Fruit fly (Drosophila melanogaster) whole organism, prepupa: ENCODE data around the gene CG15506.

Experiments
- CG10631 ChIP-seq: fragments of 200-800 bp; sonication (Bioruptor generic); optimal IDR thresholded peaks from 2 replicates; lab custom pipeline; 2016; ENCODE audit warnings: missing biosample characterization, missing genetic modification characterization
- CG11762 ChIP-seq: fragments of 200-800 bp; sonication (Bioruptor generic); optimal IDR thresholded peaks from 3 replicates; lab custom pipeline; 2016; ENCODE audit warnings: missing biosample characterization, missing genetic modification characterization; ENCODE audit not compliant: insufficient read depth
- CG15336 ChIP-seq: fragments of 200-800 bp; sonication (Bioruptor generic); IDR thresholded peaks from 2 replicates; pipeline ENCODE4 v1.3.6; 2022; ENCODE audit warnings: missing biosample characterization, missing genetic modification characterization
- CG1621 ChIP-seq: fragments of 200-800 bp; sonication (Bioruptor generic); optimal IDR thresholded peaks from 3 replicates; lab custom pipeline; 2018; ENCODE audit warnings: missing biosample characterization, mild to moderate bottlenecking, missing genetic modification characterization
- CG16779 ChIP-seq: fragments of 200-800 bp; sonication (Bioruptor generic); optimal IDR thresholded peaks from 3 replicates; lab custom pipeline; 2017; ENCODE audit warnings: missing biosample characterization, mild to moderate bottlenecking, missing genetic modification characterization
- CG3032 ChIP-seq: fragments of 200-800 bp; optimal IDR thresholded peaks from 2 replicates; lab custom pipeline; 2019; ENCODE audit warnings: missing biosample characterization, mild to moderate bottlenecking, missing genetic modification characterization, moderate library complexity
- CG4318 ChIP-seq: fragments of 200-800 bp; sonication (Bioruptor generic); optimal IDR thresholded peaks from 3 replicates; lab custom pipeline; 2017; ENCODE audit warnings: missing biosample characterization, mild to moderate bottlenecking, missing genetic modification characterization
- CG6276 ChIP-seq: fragments of 200-800 bp; sonication (Bioruptor generic); optimal IDR thresholded peaks from 2 replicates; lab custom pipeline; 2017; ENCODE audit warnings: missing biosample characterization, mild to moderate bottlenecking, missing genetic modification characterization
- CG6854 ChIP-seq: fragments of 200-800 bp; sonication (Bioruptor generic); optimal IDR thresholded peaks from 2 replicates; lab custom pipeline; 2017; ENCODE audit warnings: missing biosample characterization, mild to moderate bottlenecking, missing genetic modification characterization
- CG7368 ChIP-seq: fragments of 200-800 bp; sonication (Bioruptor generic); optimal IDR thresholded peaks from 3 replicates; lab custom pipeline; 2016; ENCODE audit warnings: missing biosample characterization, missing genetic modification characterization
- CG8119 ChIP-seq: fragments of 200-800 bp; sonication (Bioruptor generic); IDR thresholded peaks from 3 replicates; pipeline ENCODE4 v1.3.6; 2022; ENCODE audit warnings: missing biosample characterization, missing genetic modification characterization
- CG8319 ChIP-seq: fragments of 200-800 bp; sonication (Bioruptor generic); optimal IDR thresholded peaks from 3 replicates; lab custom pipeline; 2016; ENCODE audit warnings: missing biosample characterization, missing genetic modification characterization
- CG9139 ChIP-seq: fragments of 200-800 bp; sonication (Bioruptor generic); optimal IDR thresholded peaks from 3 replicates; lab custom pipeline; 2017; ENCODE audit warnings: missing biosample characterization, mild to moderate bottlenecking, missing genetic modification characterization
- Eip75B ChIP-seq: fragments of 200-800 bp; sonication (Bioruptor generic); optimal IDR thresholded peaks from 3 replicates; lab custom pipeline; 2016; ENCODE audit warnings: missing biosample characterization, missing genetic modification characterization
- Eip78C ChIP-seq: fragments of 200-800 bp; sonication (Bioruptor generic); peaks from one replicate; lab custom pipeline; 2016; ENCODE audit warnings: missing biosample characterization, missing genetic modification characterization
- Ets96B ChIP-seq: fragments of 200-800 bp; optimal IDR thresholded peaks from 2 replicates; lab custom pipeline; 2019; ENCODE audit warnings: missing biosample characterization, mild to moderate bottlenecking, missing genetic modification characterization, moderate library complexity
- Hr39 ChIP-seq: fragments of 200-800 bp; sonication (Bioruptor generic); optimal IDR thresholded peaks from 2 replicates; lab custom pipeline; 2016; ENCODE audit warnings: missing biosample characterization, missing genetic modification characterization
- Lpt ChIP-seq: fragments of 200-800 bp; sonication (Bioruptor generic); optimal IDR thresholded peaks from 3 replicates; lab custom pipeline; 2016; ENCODE audit warnings: missing biosample characterization, missing genetic modification characterization
- Met ChIP-seq: fragments of 200-800 bp; sonication (Bioruptor generic); optimal IDR thresholded peaks from 3 replicates; lab custom pipeline; 2016; ENCODE audit warnings: missing biosample characterization, missing genetic modification characterization
- OdsH ChIP-seq: fragments of 200-800 bp; sonication (Bioruptor generic); optimal IDR thresholded peaks from 3 replicates; lab custom pipeline; 2016; ENCODE audit warnings: missing biosample characterization, missing genetic modification characterization
- Smox ChIP-seq: fragments of 200-800 bp; sonication (Bioruptor generic); optimal IDR thresholded peaks from 3 replicates; lab custom pipeline; 2016; ENCODE audit warnings: missing biosample characterization, missing genetic modification characterization
- Sox102F ChIP-seq: fragments of 200-800 bp; sonication (Bioruptor generic); optimal IDR thresholded peaks from 2 replicates; lab custom pipeline; 2016; ENCODE audit warnings: missing biosample characterization, mild to moderate bottlenecking, missing genetic modification characterization
- Sox14 ChIP-seq: fragments of 200-800 bp; sonication (Bioruptor generic); optimal IDR thresholded peaks from 3 replicates; lab custom pipeline; 2016; ENCODE audit warnings: missing biosample characterization, missing genetic modification characterization
- Sox15 ChIP-seq: fragments of 200-800 bp; sonication (Bioruptor generic); optimal IDR thresholded peaks from 3 replicates; lab custom pipeline; 2016; ENCODE audit warnings: missing biosample characterization, missing genetic modification characterization
- achi ChIP-seq: fragments of 200-800 bp; sonication (Bioruptor generic); optimal IDR thresholded peaks from 3 replicates; lab custom pipeline; 2016; ENCODE audit warnings: missing biosample characterization, missing genetic modification characterization
- dsx ChIP-seq: fragments of 200-800 bp; optimal IDR thresholded peaks from 3 replicates; lab custom pipeline; 2019; ENCODE audit warnings: missing biosample characterization, mild to moderate bottlenecking, missing genetic modification characterization, moderate library complexity; ENCODE audit not compliant: poor library complexity, severe bottlenecking
- eg ChIP-seq: fragments of 200-800 bp; sonication (Bioruptor generic); IDR thresholded peaks from 3 replicates; pipeline ENCODE4 v1.3.6; 2022; ENCODE audit warnings: missing biosample characterization, missing genetic modification characterization
- esn ChIP-seq: fragments of 200-800 bp; sonication (Bioruptor generic); optimal IDR thresholded peaks from 2 replicates; lab custom pipeline; 2016; ENCODE audit warnings: missing biosample characterization, mild to moderate bottlenecking, missing genetic modification characterization, moderate library complexity
- fd59A ChIP-seq: fragments of 200-800 bp; sonication (Bioruptor generic); optimal IDR thresholded peaks from 2 replicates; lab custom pipeline; 2017; ENCODE audit warnings: missing biosample characterization, mild to moderate bottlenecking, missing genetic modification characterization, missing genetic modification reagents
- fd85E ChIP-seq: fragments of 200-800 bp; sonication (Bioruptor generic); optimal IDR thresholded peaks from 3 replicates; lab custom pipeline; 2016; ENCODE audit warnings: missing biosample characterization, missing genetic modification characterization
- fkh ChIP-seq: fragments of 200-800 bp; sonication (Bioruptor generic); optimal IDR thresholded peaks from 3 replicates; lab custom pipeline; 2017; ENCODE audit warnings: missing biosample characterization, mild to moderate bottlenecking, missing genetic modification characterization, moderate library complexity
- lz ChIP-seq: fragments of 200-800 bp; sonication (Bioruptor generic); optimal IDR thresholded peaks from 3 replicates; lab custom pipeline; 2016; ENCODE audit warnings: missing biosample characterization, missing genetic modification characterization
- net ChIP-seq: fragments of 200-800 bp; sonication (Bioruptor generic); optimal IDR thresholded peaks from 3 replicates; lab custom pipeline; 2016; ENCODE audit warnings: missing biosample characterization, missing genetic modification characterization
- pdm3 ChIP-seq: fragments of 200-800 bp; sonication (Bioruptor generic); optimal IDR thresholded peaks from 3 replicates; lab custom pipeline; 2016; ENCODE audit warnings: missing biosample characterization, missing genetic modification characterization
- ss ChIP-seq, 2 experiments: fragments of 200-800 bp; sonication (Bioruptor generic); optimal IDR thresholded peaks; 2 replicates in 1 of 2; 3 replicates in 1 of 2; lab custom pipeline; 2017 to 2018; ENCODE audit warnings: mild to moderate bottlenecking in 2 of 2, missing biosample characterization in 2 of 2, missing genetic modification characterization in 2 of 2, moderate library complexity in 1 of 2
- svp ChIP-seq: fragments of 200-800 bp; sonication (Bioruptor generic); peaks from one replicate; lab custom pipeline; 2016; ENCODE audit warnings: missing biosample characterization, missing genetic modification characterization
- topi ChIP-seq: fragments of 200-800 bp; sonication (Bioruptor generic); optimal IDR thresholded peaks from 3 replicates; lab custom pipeline; 2016; ENCODE audit warnings: missing biosample characterization, missing genetic modification characterization
- vri ChIP-seq: fragments of 200-800 bp; sonication (Bioruptor generic); optimal IDR thresholded peaks from 3 replicates; lab custom pipeline; 2016; ENCODE audit warnings: missing biosample characterization, mild to moderate bottlenecking, missing genetic modification characterization

Gene CG15506

DNA sequence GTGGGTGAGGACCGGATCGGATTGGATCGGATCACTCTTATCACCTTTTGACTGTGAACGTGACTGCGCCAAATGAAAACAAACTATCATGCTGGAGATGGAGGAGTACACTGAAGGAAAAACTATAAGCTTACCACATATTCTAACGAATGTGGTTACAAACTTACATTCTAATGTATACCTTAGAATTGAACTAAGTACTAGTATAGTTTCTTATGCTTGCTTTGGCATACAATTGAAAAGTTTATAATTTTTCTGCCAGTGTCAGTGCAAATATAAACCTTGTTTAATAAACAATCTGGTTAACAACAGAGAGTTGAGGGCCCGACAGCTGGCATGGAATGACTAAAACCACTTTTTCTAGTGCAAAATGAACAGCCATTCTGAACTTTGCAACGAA lies 944 bp upstream of the CG15506 start (continued):
- TF ChIP-seq CG9139 (GFP tag; lab: Kevin White, UChicago) = no peak
- no peak for TF ChIP-seq CG10631 (GFP tag; lab: Kevin White, UChicago)
- peak; percentile 24 for TF ChIP-seq OdsH (GFP tag; lab: Kevin White, UChicago)
- TF ChIP-seq vri (GFP tag; lab: Kevin White, UChicago) = no peak
- no peak for TF ChIP-seq Sox14 (GFP tag; lab: Kevin White, UChicago)
- TF ChIP-seq Eip78C (GFP tag; lab: Kevin White, UChicago) = peak; percentile 5
- TF ChIP-seq achi = peak; percentile 15
- TF ChIP-seq fkh (GFP tag; lab: Kevin White, UChicago) = peak; percentile 22
- TF ChIP-seq topi (GFP tag; lab: Kevin White, UChicago) = peak; percentile 6
- TF ChIP-seq pdm3 = no peak
- TF ChIP-seq CG6276 (GFP tag; lab: Kevin White, UChicago) = peak; percentile 17
- peak; percentile 4 for TF ChIP-seq Hr39 (GFP tag; lab: Kevin White, UChicago)
- TF ChIP-seq CG4318 (GFP tag; lab: Kevin White, UChicago) = peak; percentile 55

DNA sequence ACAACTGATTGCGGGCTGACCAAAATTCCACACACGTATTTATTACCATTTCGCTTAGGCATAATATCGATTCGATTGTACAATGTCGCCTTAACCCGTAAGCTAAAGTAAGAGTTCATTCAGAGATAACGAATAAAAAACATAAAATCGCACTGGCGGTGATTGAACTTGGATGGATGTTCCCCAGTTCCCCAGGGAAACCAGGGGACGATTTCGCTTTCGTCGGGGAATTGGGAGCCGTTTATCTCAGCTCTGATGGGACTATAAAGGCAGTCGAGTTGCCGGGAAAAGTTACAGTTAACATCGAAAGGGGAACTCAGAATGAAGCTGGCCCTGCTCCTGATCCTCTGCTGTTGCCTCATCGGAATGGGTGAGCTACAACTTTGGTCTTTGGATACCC lies 3.8 kb downstream of the CG15506 start, which contains the start of gene CG34296:
Gene CG34296 (plus strand): TSS at position 301 of the 400 bp plus-strand sequence.
- no peak for TF ChIP-seq CG16779 (tag; lab: Kevin White, UChicago)
- no peak for TF ChIP-seq lz (GFP tag; lab: Kevin White, UChicago)
- TF ChIP-seq Met (GFP tag; lab: Kevin White, UChicago) = no peak
- TF ChIP-seq ss (GFP tag; optimal IDR thresholded peaks at IDR 0.05; lab: Kevin White, UChicago) = no peak
- TF ChIP-seq Sox15 = no peak
- no peak for TF ChIP-seq CG11762
- TF ChIP-seq CG9139 (GFP tag; lab: Kevin White, UChicago) = no peak
- no peak for TF ChIP-seq fd85E (GFP tag; lab: Kevin White, UChicago)
- no peak for TF ChIP-seq topi (GFP tag; lab: Kevin White, UChicago)

DNA sequence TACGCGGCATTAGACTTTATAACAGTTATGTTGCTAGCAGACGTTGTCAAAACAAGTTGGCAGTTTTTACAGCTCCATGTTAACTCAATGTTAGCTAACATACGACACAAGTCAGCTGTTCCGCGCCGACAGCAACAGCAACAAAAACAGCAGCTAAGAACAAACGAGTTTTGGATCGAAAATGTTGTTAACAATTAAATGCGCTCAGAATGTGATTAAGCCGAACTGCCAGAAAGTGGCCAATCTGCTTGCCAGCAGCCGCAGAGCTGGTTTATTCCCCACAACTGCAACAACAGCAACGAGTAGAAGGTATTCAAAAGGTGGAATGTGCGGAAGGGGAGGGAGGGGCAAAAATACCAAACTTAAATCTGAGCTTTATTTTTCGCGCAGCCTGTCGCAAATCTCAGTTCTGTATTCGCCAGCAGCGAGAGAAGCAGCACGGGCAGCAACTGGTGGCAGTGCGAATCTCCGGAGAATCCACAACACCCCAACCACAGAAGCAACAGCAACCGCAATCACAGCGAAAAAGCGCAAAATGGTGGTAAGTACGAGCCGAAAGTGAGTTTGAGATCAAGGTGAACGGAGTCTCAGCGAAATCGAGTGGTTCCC lies 4.7 kb downstream of the CG15506 start, which contains the start of gene Pcd:
Gene Pcd (plus strand): TSS at position 116 of the 609 bp plus-strand sequence.
- TF ChIP-seq CG7368 = no peak
- no peak for TF ChIP-seq OdsH (GFP tag; lab: Kevin White, UChicago)
- TF ChIP-seq dsx (GFP tag; lab: Kevin White, UChicago) = peak; percentile 47
- no peak for TF ChIP-seq Sox102F
- TF ChIP-seq CG6854 (GFP tag; lab: Kevin White, UChicago) = peak; percentile 67
- peak; percentile 87 for TF ChIP-seq svp (GFP tag; lab: Kevin White, UChicago)
- no peak for TF ChIP-seq fd59A (GFP tag; lab: Kevin White, UChicago)
- TF ChIP-seq CG6276 (GFP tag; lab: Kevin White, UChicago) = no peak
- TF ChIP-seq eg (GFP tag; lab: Robert Waterston, UW) = 0 out of 3 replicates have a peak, but pooled peaks have one; percentile 15
- no peak for TF ChIP-seq fd85E (GFP tag; lab: Kevin White, UChicago)
- TF ChIP-seq CG9139 (GFP tag; lab: Kevin White, UChicago) = no peak
- TF ChIP-seq ss (GFP tag; optimal IDR thresholded peaks at IDR 0.05; lab: Kevin White, UChicago) = peak in 1 of 2 experiments; percentile 25
- peak; percentile 76 for TF ChIP-seq CG1621
- TF ChIP-seq esn (GFP tag; lab: Kevin White, UChicago) = peak; percentile 1
- TF ChIP-seq net (GFP tag; lab: Kevin White, UChicago) = no peak
- no peak for TF ChIP-seq Sox15
- peak; percentile 45 for TF ChIP-seq Eip78C (GFP tag; lab: Kevin White, UChicago)
- TF ChIP-seq CG3032 (tag; lab: Kevin White, UChicago) = no peak
- no peak for TF ChIP-seq CG8319
- 0 out of 2 replicates have a peak, but pooled peaks have one; percentile 29 for TF ChIP-seq CG15336 (GFP tag; lab: Robert Waterston, UW)
- peak; percentile 2 for TF ChIP-seq Eip75B
- no peak for TF ChIP-seq Lpt (GFP tag; lab: Kevin White, UChicago)
- TF ChIP-seq CG8119 = no peak
- TF ChIP-seq Ets96B (tag; lab: Kevin White, UChicago) = no peak
- TF ChIP-seq Smox (GFP tag; lab: Kevin White, UChicago) = no peak
- TF ChIP-seq, all 60 proteins: peak for 10
